Worm (Caenorhabditis elegans) whole organism, mixed stage, embryonic: ENCODE measurements around the gene K09C6.8.
A peak's percentile ranks its signal among the peaks of the same experiment; 100 is the strongest.

Experiments
- M03D4.4 ChIP-seq: sonication (generic microtip); optimal IDR thresholded peaks from 2 replicates; lab custom pipeline; 2017; ENCODE audit warnings: mild to moderate bottlenecking, missing genetic modification characterization, missing compliant biosample characterization
- blmp-1 ChIP-seq: fragments of 150-350 bp; optimal IDR thresholded peaks from 2 replicates; lab custom pipeline; 2014; ENCODE audit warnings: missing biosample characterization, missing genetic modification characterization
- ces-1 ChIP-seq: fragments of 150-350 bp; optimal IDR thresholded peaks from 2 replicates; lab custom pipeline; 2014; ENCODE audit warnings: missing biosample characterization, missing genetic modification reagents, missing genetic modification characterization
- elt-3 ChIP-seq: fragments of 150-350 bp; optimal IDR thresholded peaks from 2 replicates; lab custom pipeline; 2014; ENCODE audit warnings: missing biosample characterization, missing genetic modification characterization
- lsy-2 ChIP-seq: fragments of 150-350 bp; optimal IDR thresholded peaks from 2 replicates; lab custom pipeline; 2014; ENCODE audit warnings: missing biosample characterization, missing genetic modification characterization
- nhr-237 ChIP-seq: fragments of 150-350 bp; optimal IDR thresholded peaks from 2 replicates; lab custom pipeline; 2014; ENCODE audit warnings: missing biosample characterization, missing genetic modification characterization
- nhr-76 ChIP-seq: sonication (generic microtip); optimal IDR thresholded peaks from 2 replicates; lab custom pipeline; 2017; ENCODE audit warnings: missing biosample characterization, missing genetic modification characterization
- snpc-4 ChIP-seq: fragments of 150-350 bp; optimal IDR thresholded peaks from 2 replicates; lab custom pipeline; 2014; ENCODE audit warnings: missing biosample characterization, missing genetic modification characterization
- tbx-8 ChIP-seq: fragments of 200-800 bp; sonication (Bioruptor generic); optimal IDR thresholded peaks from 2 replicates; lab custom pipeline; 2018; ENCODE audit warnings: mild to moderate bottlenecking, missing genetic modification characterization, moderate library complexity, missing compliant biosample characterization
- zip-8 ChIP-seq: fragments of 150-350 bp; optimal IDR thresholded peaks from 2 replicates; lab custom pipeline; 2014; ENCODE audit warnings: missing biosample characterization, missing genetic modification characterization
- ztf-11 ChIP-seq: fragments of 150-350 bp; optimal IDR thresholded peaks from 2 replicates; lab custom pipeline; 2014; ENCODE audit warnings: missing biosample characterization, missing genetic modification characterization

DNA sequence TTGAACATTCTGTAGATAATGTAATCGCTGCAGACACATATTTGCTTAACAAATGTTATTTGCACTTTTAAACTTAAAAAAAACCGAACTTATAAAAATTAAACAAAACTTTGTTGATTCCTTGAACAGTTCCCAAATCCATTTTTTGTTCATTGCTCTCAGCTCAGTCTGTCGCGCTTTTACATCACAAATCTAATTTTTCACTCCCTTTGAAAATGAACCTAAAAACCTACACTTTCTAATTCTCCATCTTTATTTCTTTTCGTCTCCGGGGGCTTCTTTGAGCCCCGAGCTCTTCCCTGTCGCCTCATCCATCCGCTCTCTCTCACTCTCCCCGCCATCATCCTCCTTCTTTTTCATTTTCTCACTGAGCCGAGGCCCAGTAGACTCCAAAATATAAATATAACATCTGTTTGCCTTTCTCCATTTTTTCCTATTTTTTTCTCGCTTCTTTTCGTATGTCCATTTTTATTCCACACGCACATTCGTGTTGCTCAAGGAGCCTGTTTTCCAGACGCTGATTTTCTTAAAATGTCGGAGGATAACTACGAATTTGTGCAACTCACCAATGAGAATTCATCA, 32.6 kb downstream of the K09C6.8 start, which contains the start of gene R13D11.4:
- TF ChIP-seq nhr-237 (tag; lab: Kevin White, UChicago) (no peak), snpc-4 (tag; lab: Kevin White, UChicago) (no peak), ztf-11 (tag; lab: Kevin White, UChicago) (no peak), ces-1 (GFP tag; lab: Kevin White, UChicago) (peak; percentile 67), elt-3 (no peak), zip-8 (tag; lab: Kevin White, UChicago) (no peak), nhr-76 (tag; lab: Kevin White, UChicago) (no peak), lsy-2 (tag; lab: Kevin White, UChicago) (no peak), blmp-1 (tag; lab: Kevin White, UChicago) (no peak), M03D4.4 (no peak), tbx-8 (GFP tag; lab: Kevin White, UChicago) (no peak)
